Fruit fly (Drosophila melanogaster): ENCODE measurements around the gene CG45064.

CG45064 gene

DNA sequence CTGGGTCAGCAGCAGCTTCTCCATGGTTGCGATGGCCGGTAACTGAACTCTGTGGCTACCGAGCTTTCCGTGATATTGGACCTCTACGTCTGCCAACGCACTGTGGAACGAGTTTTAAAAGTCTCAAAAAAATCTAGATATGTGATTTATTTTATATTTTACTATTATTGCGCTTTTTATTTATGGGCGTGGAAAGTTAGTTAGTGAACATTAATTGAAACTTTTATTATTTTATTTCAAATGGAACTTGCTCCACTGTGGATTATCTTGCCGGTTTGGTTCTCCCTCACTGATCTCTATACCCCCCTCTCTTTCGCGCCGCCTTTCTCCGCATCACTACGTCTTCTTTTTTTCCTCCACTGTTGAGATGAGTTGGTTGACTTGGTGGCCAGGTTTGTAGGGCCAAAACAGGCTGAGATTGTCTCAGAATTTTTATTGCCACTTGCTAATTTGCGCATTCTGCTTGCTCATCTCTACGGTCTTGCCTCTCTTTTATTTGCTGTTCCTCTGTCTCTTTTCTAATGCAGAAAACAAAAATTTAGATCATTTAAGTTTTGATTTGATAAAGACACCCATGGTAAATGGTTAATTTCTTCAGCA lies 33.5 kb downstream of the CG45064 start, which contains the start of gene CG9522:
Gene CG9522 (minus strand): TSS at position 54 of the 600 bp plus-strand sequence.
- no peak for TF ChIP-seq CTCF (optimal IDR thresholded peaks at IDR 0.05)

DNA sequence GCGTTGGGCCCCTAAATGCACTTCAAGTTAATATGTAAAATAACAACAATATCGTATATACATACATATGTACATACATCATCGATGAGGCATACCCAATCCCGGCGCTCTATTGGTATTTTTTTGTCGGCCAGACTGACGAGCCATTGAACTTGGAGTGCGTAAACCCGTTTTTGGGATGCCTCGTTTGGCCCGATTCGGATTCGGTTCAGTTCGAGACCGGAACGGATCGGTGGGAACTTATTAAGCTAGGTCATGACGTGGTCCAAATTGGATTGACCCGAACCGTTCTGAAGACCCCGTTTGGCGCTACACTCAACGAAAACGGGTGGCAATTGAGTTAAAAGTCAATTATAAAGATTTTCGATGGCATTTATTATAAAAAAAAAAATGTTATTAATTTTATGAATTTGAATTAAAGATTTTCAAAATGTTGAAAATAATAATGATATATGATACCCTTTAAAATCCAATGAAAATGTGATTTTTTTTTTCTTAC lies 36.2 kb downstream of the CG45064 start:
- TF ChIP-seq CG8478 (optimal IDR thresholded peaks at IDR 0.05) (no peak), CTCF (optimal IDR thresholded peaks at IDR 0.05) (no peak)

- TF ChIP-seq CTCF (optimal IDR thresholded peaks at IDR 0.05) (no peak), CG8478 (optimal IDR thresholded peaks at IDR 0.05) (no peak)
Observed at dm6 chrX:14844657-14845056, 37.7 kb downstream of the CG45064 start, which contains the start of gene CG12539. Gene CG12539, minus strand, starts transcription at chrX:14844757.

DNA sequence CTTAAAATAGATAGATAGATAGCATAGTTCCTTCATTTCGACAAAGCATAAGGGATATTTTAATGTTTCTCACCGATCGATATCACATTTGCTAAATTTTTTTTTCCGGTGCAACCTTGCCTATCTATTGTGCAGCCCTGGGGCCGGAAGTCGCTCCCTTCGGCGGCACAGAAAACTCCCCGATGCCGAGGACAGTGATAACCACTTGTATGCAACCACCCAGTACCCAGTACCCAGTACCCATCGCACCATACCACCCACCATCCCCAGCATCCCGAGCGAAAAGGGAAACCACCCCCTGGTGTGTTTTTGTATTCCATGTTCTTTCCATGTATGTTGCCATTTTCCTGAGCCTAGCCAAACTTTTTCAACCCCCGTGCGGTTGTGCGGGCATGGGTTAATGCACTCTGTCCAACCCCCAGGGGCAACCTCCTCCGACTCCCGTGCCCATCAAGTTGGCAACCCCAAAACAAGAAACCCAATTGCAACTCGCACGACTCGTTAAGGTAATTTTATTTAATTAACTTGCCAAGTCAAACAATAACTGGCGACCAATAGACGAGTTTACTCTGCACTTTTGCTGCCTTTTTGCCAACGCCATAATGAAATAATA lies 40.4 kb downstream of the CG45064 start:
- no peak for TF ChIP-seq CTCF (optimal IDR thresholded peaks at IDR 0.05)
- TF ChIP-seq CG8478 (optimal IDR thresholded peaks at IDR 0.05): no peak

- TF ChIP-seq CTCF (optimal IDR thresholded peaks at IDR 0.05) (no peak), CG8478 (optimal IDR thresholded peaks at IDR 0.05) (no peak)
Observed at dm6 chrX:14840417-14840872, 41.9 kb downstream of the CG45064 start.

- TF ChIP-seq CG8478 (optimal IDR thresholded peaks at IDR 0.05) (no peak), CTCF (optimal IDR thresholded peaks at IDR 0.05) (no peak)
Observed at dm6 chrX:14839739-14840347, 42.5 kb downstream of the CG45064 start.

- TF ChIP-seq CTCF (optimal IDR thresholded peaks at IDR 0.05): no peak
- TF ChIP-seq CG8478 (optimal IDR thresholded peaks at IDR 0.05): no peak
Observed at dm6 chrX:14839047-14839446, 43.3 kb downstream of the CG45064 start, which contains the start of the genes CG32590 and Flo2. Gene CG32590, minus strand, starts transcription at chrX:14839106. Gene Flo2, plus strand, starts transcription at chrX:14839376.

- TF ChIP-seq CTCF (optimal IDR thresholded peaks at IDR 0.05) (no peak), CG8478 (optimal IDR thresholded peaks at IDR 0.05) (no peak)
Observed at dm6 chrX:14837983-14838382, 44.4 kb downstream of the CG45064 start, which contains the start of gene Grx5. Gene Grx5, minus strand, starts transcription at chrX:14838198.

- no peak for TF ChIP-seq CG8478 (optimal IDR thresholded peaks at IDR 0.05)
- TF ChIP-seq CTCF (optimal IDR thresholded peaks at IDR 0.05): no peak
Observed at dm6 chrX:14836425-14836824, 46.0 kb downstream of the CG45064 start, which contains the start of gene CG14410. Gene CG14410, plus strand, starts transcription at chrX:14836725.

- TF ChIP-seq CG8478 (optimal IDR thresholded peaks at IDR 0.05) (no peak), CTCF (optimal IDR thresholded peaks at IDR 0.05) (no peak)
Observed at dm6 chrX:14832562-14833303, 49.7 kb downstream of the CG45064 start, which contains the start of gene CG14411. Gene CG14411, plus strand, starts transcription at chrX:14832647.

dm6 chrX:14831713-14832561 lies 50.4 kb downstream of the CG45064 start, which contains the start of gene CG14408:
Gene CG14408, minus strand, starts transcription at chrX:14832033.
- no peak for TF ChIP-seq CTCF (optimal IDR thresholded peaks at IDR 0.05)
- TF ChIP-seq CG8478 (optimal IDR thresholded peaks at IDR 0.05): no peak

dm6 chrX:14827643-14828042 lies 54.7 kb downstream of the CG45064 start:
- TF ChIP-seq CTCF (optimal IDR thresholded peaks at IDR 0.05) (no peak), CG8478 (optimal IDR thresholded peaks at IDR 0.05) (no peak)

DNA sequence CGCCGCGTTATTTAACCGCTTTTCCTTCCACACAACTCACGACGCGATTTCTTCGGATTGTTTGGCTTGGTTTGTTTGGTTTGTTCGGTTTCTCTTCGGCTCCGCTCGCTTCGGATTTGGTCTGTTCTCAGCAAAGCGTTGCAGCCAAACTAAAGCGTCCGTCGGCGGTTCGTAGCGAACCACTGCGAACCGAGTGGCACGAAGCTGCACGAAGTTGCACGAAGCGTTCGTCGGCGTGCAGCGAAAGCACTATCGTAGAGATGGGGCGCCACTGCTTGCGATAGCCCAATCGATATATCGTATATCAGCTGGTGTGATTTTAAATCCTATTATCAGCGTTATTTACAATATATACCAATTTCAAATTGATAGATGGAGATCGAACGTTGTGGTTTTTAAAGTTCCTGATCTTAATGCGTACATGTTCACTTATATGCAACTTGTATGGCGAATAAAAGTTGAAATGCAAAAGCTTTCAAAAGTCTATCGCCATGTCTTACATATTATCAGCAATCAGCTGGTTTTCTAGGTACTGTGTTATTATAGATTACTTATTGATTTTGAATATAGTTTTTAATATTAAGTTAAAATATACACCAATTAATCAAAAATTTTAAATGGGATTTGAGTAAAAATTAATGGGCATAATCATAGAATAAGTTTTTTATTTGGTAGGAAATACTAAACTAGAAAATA lies 56.3 kb downstream of the CG45064 start, which contains the start of gene rut:
Gene rut (minus strand): TSS at position 152 of the 696 bp plus-strand sequence.
- TF ChIP-seq CG8478 (optimal IDR thresholded peaks at IDR 0.05): no peak
- TF ChIP-seq CTCF (optimal IDR thresholded peaks at IDR 0.05): no peak

All from S2 (cell line).